Fruit fly (Drosophila melanogaster) whole organism, prepupa: Measurements from ENCODE around the gene CG31551.

Source experiments
- Blimp-1 ChIP-seq: fragments of 200-800 bp; sonication (Bioruptor generic); optimal IDR thresholded peaks from 3 replicates; lab custom pipeline; 2017; ENCODE audit warnings: missing biosample characterization, missing genetic modification characterization, mild to moderate bottlenecking, moderate library complexity, missing genetic modification reagents
- CG10631 ChIP-seq: fragments of 200-800 bp; sonication (Bioruptor generic); optimal IDR thresholded peaks from 2 replicates; lab custom pipeline; 2016; ENCODE audit warnings: missing biosample characterization, missing genetic modification characterization
- CG11294 ChIP-seq: fragments of 200-800 bp; sonication (Bioruptor generic); IDR thresholded peaks from 2 replicates; pipeline ENCODE4 v1.3.6; 2022; ENCODE audit warnings: missing biosample characterization, missing genetic modification characterization
- CG11902 ChIP-seq: fragments of 200-800 bp; sonication (Bioruptor generic); optimal IDR thresholded peaks from 3 replicates; lab custom pipeline; 2016; ENCODE audit warnings: missing biosample characterization, missing genetic modification characterization
- CG15336 ChIP-seq: fragments of 200-800 bp; sonication (Bioruptor generic); IDR thresholded peaks from 2 replicates; pipeline ENCODE4 v1.3.6; 2022; ENCODE audit warnings: missing biosample characterization, missing genetic modification characterization
- CG1621 ChIP-seq: fragments of 200-800 bp; sonication (Bioruptor generic); optimal IDR thresholded peaks from 3 replicates; lab custom pipeline; 2018; ENCODE audit warnings: missing biosample characterization, mild to moderate bottlenecking, missing genetic modification characterization
- CG16779 ChIP-seq: fragments of 200-800 bp; sonication (Bioruptor generic); optimal IDR thresholded peaks from 3 replicates; lab custom pipeline; 2017; ENCODE audit warnings: missing biosample characterization, mild to moderate bottlenecking, missing genetic modification characterization
- CG3032 ChIP-seq: fragments of 200-800 bp; optimal IDR thresholded peaks from 2 replicates; lab custom pipeline; 2019; ENCODE audit warnings: missing biosample characterization, mild to moderate bottlenecking, missing genetic modification characterization, moderate library complexity
- CG31627 ChIP-seq: fragments of 200-800 bp; sonication (Bioruptor generic); optimal IDR thresholded peaks from 3 replicates; lab custom pipeline; 2016; ENCODE audit warnings: missing biosample characterization, missing genetic modification characterization
- CG32006 ChIP-seq: fragments of 200-800 bp; sonication (Bioruptor generic); optimal IDR thresholded peaks from 3 replicates; lab custom pipeline; 2017; ENCODE audit warnings: missing biosample characterization, mild to moderate bottlenecking, missing genetic modification characterization
- CG34406 ChIP-seq: fragments of 200-800 bp; sonication (Bioruptor generic); optimal IDR thresholded peaks from 3 replicates; lab custom pipeline; 2016; ENCODE audit warnings: missing biosample characterization, missing genetic modification characterization
- CG4318 ChIP-seq: fragments of 200-800 bp; sonication (Bioruptor generic); optimal IDR thresholded peaks from 3 replicates; lab custom pipeline; 2017; ENCODE audit warnings: missing biosample characterization, mild to moderate bottlenecking, missing genetic modification characterization
- CG6792 ChIP-seq: fragments of 200-800 bp; sonication (Bioruptor generic); optimal IDR thresholded peaks from 3 replicates; lab custom pipeline; 2016; ENCODE audit warnings: missing biosample characterization, missing genetic modification characterization
- CG6808 ChIP-seq: fragments of 200-800 bp; sonication (Bioruptor generic); optimal IDR thresholded peaks from 3 replicates; lab custom pipeline; 2017; ENCODE audit warnings: missing biosample characterization, missing genetic modification characterization, mild to moderate bottlenecking, moderate library complexity, missing genetic modification reagents
- CG7368 ChIP-seq: fragments of 200-800 bp; sonication (Bioruptor generic); optimal IDR thresholded peaks from 3 replicates; lab custom pipeline; 2016; ENCODE audit warnings: missing biosample characterization, missing genetic modification characterization
- CG8119 ChIP-seq: fragments of 200-800 bp; sonication (Bioruptor generic); IDR thresholded peaks from 3 replicates; pipeline ENCODE4 v1.3.6; 2022; ENCODE audit warnings: missing biosample characterization, missing genetic modification characterization
- CG8632 ChIP-seq: fragments of 200-800 bp; sonication (Bioruptor generic); optimal IDR thresholded peaks from 3 replicates; lab custom pipeline; 2016; ENCODE audit warnings: missing biosample characterization, missing genetic modification characterization
- Eip75B ChIP-seq: fragments of 200-800 bp; sonication (Bioruptor generic); optimal IDR thresholded peaks from 3 replicates; lab custom pipeline; 2016; ENCODE audit warnings: missing biosample characterization, missing genetic modification characterization
- Eip93F ChIP-seq: fragments of 200-800 bp; sonication (Bioruptor generic); optimal IDR thresholded peaks from 2 replicates; lab custom pipeline; 2016; ENCODE audit warnings: missing biosample characterization, mild to moderate bottlenecking, missing genetic modification characterization
- Ets21C ChIP-seq: fragments of 200-800 bp; sonication (Bioruptor generic); optimal IDR thresholded peaks from 3 replicates; lab custom pipeline; 2016; ENCODE audit warnings: missing biosample characterization, missing genetic modification characterization
- Ets96B ChIP-seq: fragments of 200-800 bp; optimal IDR thresholded peaks from 2 replicates; lab custom pipeline; 2019; ENCODE audit warnings: missing biosample characterization, mild to moderate bottlenecking, missing genetic modification characterization, moderate library complexity
- Hr38 ChIP-seq: sonication (Bioruptor generic); optimal IDR thresholded peaks from 2 replicates; lab custom pipeline; 2016; ENCODE audit warnings: missing biosample characterization, missing genetic modification characterization
- Hr39 ChIP-seq: fragments of 200-800 bp; sonication (Bioruptor generic); optimal IDR thresholded peaks from 2 replicates; lab custom pipeline; 2016; ENCODE audit warnings: missing biosample characterization, missing genetic modification characterization
- Met ChIP-seq: fragments of 200-800 bp; sonication (Bioruptor generic); optimal IDR thresholded peaks from 3 replicates; lab custom pipeline; 2016; ENCODE audit warnings: missing biosample characterization, missing genetic modification characterization
- OdsH ChIP-seq: fragments of 200-800 bp; sonication (Bioruptor generic); optimal IDR thresholded peaks from 3 replicates; lab custom pipeline; 2016; ENCODE audit warnings: missing biosample characterization, missing genetic modification characterization
- Sox102F ChIP-seq: fragments of 200-800 bp; sonication (Bioruptor generic); optimal IDR thresholded peaks from 2 replicates; lab custom pipeline; 2016; ENCODE audit warnings: missing biosample characterization, mild to moderate bottlenecking, missing genetic modification characterization
- Sox14 ChIP-seq: fragments of 200-800 bp; sonication (Bioruptor generic); optimal IDR thresholded peaks from 3 replicates; lab custom pipeline; 2016; ENCODE audit warnings: missing biosample characterization, missing genetic modification characterization
- Sox15 ChIP-seq: fragments of 200-800 bp; sonication (Bioruptor generic); optimal IDR thresholded peaks from 3 replicates; lab custom pipeline; 2016; ENCODE audit warnings: missing biosample characterization, missing genetic modification characterization
- acj6 ChIP-seq: fragments of 200-800 bp; sonication (Bioruptor generic); optimal IDR thresholded peaks from 3 replicates; lab custom pipeline; 2016; ENCODE audit warnings: missing biosample characterization, missing genetic modification characterization
- cyc ChIP-seq: fragments of 200-800 bp; sonication (Bioruptor generic); optimal IDR thresholded peaks from 3 replicates; lab custom pipeline; 2016; ENCODE audit warnings: missing biosample characterization, missing genetic modification characterization
- dac ChIP-seq: fragments of 200-800 bp; sonication (Bioruptor generic); optimal IDR thresholded peaks from 2 replicates; lab custom pipeline; 2017; ENCODE audit warnings: missing biosample characterization, mild to moderate bottlenecking, missing genetic modification characterization
- dsx ChIP-seq: fragments of 200-800 bp; optimal IDR thresholded peaks from 3 replicates; lab custom pipeline; 2019; ENCODE audit warnings: missing biosample characterization, mild to moderate bottlenecking, missing genetic modification characterization, moderate library complexity; ENCODE audit not compliant: poor library complexity, severe bottlenecking
- eg ChIP-seq: fragments of 200-800 bp; sonication (Bioruptor generic); IDR thresholded peaks from 3 replicates; pipeline ENCODE4 v1.3.6; 2022; ENCODE audit warnings: missing biosample characterization, missing genetic modification characterization
- fd85E ChIP-seq: fragments of 200-800 bp; sonication (Bioruptor generic); optimal IDR thresholded peaks from 3 replicates; lab custom pipeline; 2016; ENCODE audit warnings: missing biosample characterization, missing genetic modification characterization
- lz ChIP-seq: fragments of 200-800 bp; sonication (Bioruptor generic); optimal IDR thresholded peaks from 3 replicates; lab custom pipeline; 2016; ENCODE audit warnings: missing biosample characterization, missing genetic modification characterization
- net ChIP-seq: fragments of 200-800 bp; sonication (Bioruptor generic); optimal IDR thresholded peaks from 3 replicates; lab custom pipeline; 2016; ENCODE audit warnings: missing biosample characterization, missing genetic modification characterization
- pdm3 ChIP-seq: fragments of 200-800 bp; sonication (Bioruptor generic); optimal IDR thresholded peaks from 3 replicates; lab custom pipeline; 2016; ENCODE audit warnings: missing biosample characterization, missing genetic modification characterization
- salr ChIP-seq, 2 experiments: fragments of 200-800 bp; sonication (Bioruptor generic); optimal IDR thresholded peaks; 3 replicates each; lab custom pipeline; 2016 to 2018; ENCODE audit warnings: missing biosample characterization in 2 of 2, missing genetic modification characterization in 2 of 2, mild to moderate bottlenecking in 1 of 2
- spab ChIP-seq: fragments of 200-800 bp; sonication (Bioruptor generic); optimal IDR thresholded peaks from 2 replicates; lab custom pipeline; 2017; ENCODE audit warnings: missing biosample characterization, mild to moderate bottlenecking, missing genetic modification characterization, missing genetic modification reagents
- ss ChIP-seq, 2 experiments: fragments of 200-800 bp; sonication (Bioruptor generic); optimal IDR thresholded peaks; 2 replicates in 1 of 2; 3 replicates in 1 of 2; lab custom pipeline; 2017 to 2018; ENCODE audit warnings: mild to moderate bottlenecking in 2 of 2, missing biosample characterization in 2 of 2, missing genetic modification characterization in 2 of 2, moderate library complexity in 1 of 2
- svp ChIP-seq: fragments of 200-800 bp; sonication (Bioruptor generic); peaks from one replicate; lab custom pipeline; 2016; ENCODE audit warnings: missing biosample characterization, missing genetic modification characterization
- topi ChIP-seq: fragments of 200-800 bp; sonication (Bioruptor generic); optimal IDR thresholded peaks from 3 replicates; lab custom pipeline; 2016; ENCODE audit warnings: missing biosample characterization, missing genetic modification characterization

Gene CG31551

DNA sequence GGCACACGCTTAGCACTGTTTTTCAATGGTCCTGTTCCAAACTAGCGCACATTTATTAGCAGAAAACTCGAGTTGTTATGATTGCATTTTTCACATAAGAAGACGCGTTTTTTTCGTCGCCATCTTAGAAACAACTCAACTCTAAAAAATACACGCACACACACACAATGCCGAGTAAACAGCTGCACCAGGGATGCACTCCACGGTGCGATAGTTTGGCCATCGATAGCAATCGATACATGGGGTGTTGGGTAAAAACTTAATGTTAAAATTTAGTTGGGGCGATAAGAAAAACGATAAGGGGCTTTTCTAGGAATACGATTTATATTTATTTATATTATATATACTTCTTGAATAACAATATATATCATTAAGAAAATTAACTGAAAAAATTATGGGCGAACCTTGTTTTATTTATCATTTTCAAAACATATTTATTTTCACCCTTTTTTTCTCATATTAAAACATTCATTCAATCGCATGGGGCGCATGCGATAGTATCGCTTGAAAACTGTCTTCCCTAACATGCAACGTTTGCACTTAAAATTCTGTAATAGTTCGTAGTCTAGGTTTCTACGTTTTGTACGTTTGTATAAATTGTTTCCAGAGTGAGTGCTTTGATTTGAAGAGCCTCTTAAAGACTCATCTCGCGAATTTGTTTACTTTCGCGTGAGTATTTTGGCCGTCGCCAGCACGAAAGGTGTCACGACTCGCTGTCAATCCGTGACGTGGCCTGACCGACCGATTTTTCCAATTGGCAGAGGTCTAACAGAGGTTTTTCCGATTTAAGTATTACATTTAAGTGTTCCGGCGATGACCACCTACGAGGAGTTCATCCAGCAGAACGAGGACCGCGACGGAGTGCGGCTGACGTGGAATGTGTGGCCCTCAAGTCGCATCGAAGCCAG, 21.2 kb downstream of the CG31551 start, which contains the start of the genes MTA1-like and Sec23 (continued):
- peak; percentile 54 for TF ChIP-seq CG3032 (tag; lab: Kevin White, UChicago)
- no peak for TF ChIP-seq dac (GFP tag; lab: Kevin White, UChicago)
- no peak for TF ChIP-seq spab
- peak; percentile 40 for TF ChIP-seq topi
- TF ChIP-seq Hr38 (GFP tag; lab: Kevin White, UChicago) = no peak
- peak; percentile 66 for TF ChIP-seq CG32006
- no peak for TF ChIP-seq Eip93F (GFP tag; lab: Kevin White, UChicago)
- TF ChIP-seq CG6808 (GFP tag; lab: Kevin White, UChicago) = no peak
- peak; percentile 65 for TF ChIP-seq CG31627
- TF ChIP-seq Eip75B = no peak

DNA sequence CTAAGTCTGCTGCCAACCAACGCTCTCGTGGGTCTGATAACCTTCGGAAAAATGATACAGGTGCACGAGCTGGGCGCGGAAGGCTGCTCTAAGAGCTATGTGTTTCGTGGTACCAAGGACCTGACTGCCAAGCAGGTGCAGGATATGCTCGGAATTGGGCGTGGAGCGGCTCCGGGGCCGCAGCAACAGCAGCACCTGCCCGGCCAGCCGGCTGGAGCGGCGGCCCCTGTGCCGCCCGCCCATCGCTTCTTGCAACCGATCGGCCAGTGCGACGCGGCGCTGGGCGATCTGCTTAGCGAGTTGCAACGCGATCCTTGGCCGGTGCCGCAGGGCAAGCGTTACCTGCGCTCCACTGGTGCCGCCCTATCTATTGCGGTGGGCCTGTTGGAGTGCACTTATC, 22.3 kb downstream of the CG31551 start:
- no peak for TF ChIP-seq CG8119 (GFP tag; lab: Robert Waterston, UW)
- no peak for TF ChIP-seq topi
- TF ChIP-seq, all 60 proteins: peak for 0

DNA sequence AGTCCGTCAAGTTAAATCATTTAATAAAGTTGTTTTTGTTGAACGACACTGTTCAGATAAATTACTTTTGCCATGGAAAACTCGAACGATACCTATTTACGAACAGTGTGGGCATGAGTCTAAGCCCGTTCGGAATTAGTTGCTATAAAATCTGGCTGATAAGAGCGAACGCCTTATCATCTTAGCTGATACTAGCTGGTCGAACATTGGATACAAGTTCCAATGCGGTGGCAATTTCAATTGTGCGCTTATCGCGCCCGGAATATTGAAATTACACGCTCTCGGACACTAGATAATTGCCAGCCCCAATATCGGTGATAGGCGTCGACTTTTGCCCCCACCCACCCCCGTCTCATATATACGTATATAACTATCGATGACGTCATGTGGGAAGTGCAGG, 26.2 kb downstream of the CG31551 start:
- TF ChIP-seq lz (GFP tag; lab: Kevin White, UChicago) = no peak
- no peak for TF ChIP-seq CG4318 (GFP tag; lab: Kevin White, UChicago)
- TF ChIP-seq CG16779 (tag; lab: Kevin White, UChicago) = no peak
- TF ChIP-seq CG15336 (GFP tag; lab: Robert Waterston, UW) = no peak
- no peak for TF ChIP-seq Ets96B (tag; lab: Kevin White, UChicago)
- no peak for TF ChIP-seq CG3032 (tag; lab: Kevin White, UChicago)
- no peak for TF ChIP-seq CG11294 (GFP tag; lab: Robert Waterston, UW)
- no peak for TF ChIP-seq eg (GFP tag; lab: Robert Waterston, UW)
- no peak for TF ChIP-seq CG10631 (GFP tag; lab: Kevin White, UChicago)
- no peak for TF ChIP-seq Sox102F (GFP tag; lab: Kevin White, UChicago)
- no peak for TF ChIP-seq cyc (GFP tag; lab: Kevin White, UChicago)
- TF ChIP-seq svp = no peak
- no peak for TF ChIP-seq net
- TF ChIP-seq salr (GFP tag; optimal IDR thresholded peaks at IDR 0.05; lab: Kevin White, UChicago) = no peak
- no peak for TF ChIP-seq Blimp-1 (GFP tag; lab: Kevin White, UChicago)
- no peak for TF ChIP-seq CG31627
- TF ChIP-seq fd85E (GFP tag; lab: Kevin White, UChicago) = no peak
- TF ChIP-seq Hr39 = no peak
- no peak for TF ChIP-seq CG34406 (GFP tag; lab: Kevin White, UChicago)

DNA sequence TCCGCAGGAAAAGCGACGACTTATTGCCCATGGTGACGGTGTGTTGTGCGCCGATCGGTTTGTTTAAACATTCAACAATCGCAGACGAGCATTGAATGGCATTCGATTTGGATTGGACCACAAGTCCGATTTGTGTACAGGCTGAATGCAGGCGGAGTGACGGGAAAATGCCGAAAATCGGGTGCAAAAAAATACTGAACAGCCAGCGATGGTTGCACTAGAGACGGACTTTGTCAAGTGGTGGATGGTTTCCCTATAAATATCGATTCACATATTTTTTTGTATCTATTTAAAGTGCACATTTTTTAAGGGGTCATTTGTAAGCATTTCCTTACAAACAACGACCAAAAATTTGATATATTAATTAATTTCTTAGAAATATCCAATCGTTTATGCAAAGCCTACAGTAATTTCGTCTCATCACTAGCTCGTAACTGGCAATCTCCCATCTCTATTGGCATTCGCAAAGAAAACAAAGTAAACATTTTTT, 27.1 kb downstream of the CG31551 start, which contains the start of the genes elm and MED27:
Gene elm, minus strand, starts transcription at position 170 of the 490 bp plus-strand sequence.
Gene MED27, plus strand, starts transcription at position 448 of the 490 bp plus-strand sequence.
- TF ChIP-seq CG7368 (GFP tag; lab: Kevin White, UChicago) (peak; percentile 71), spab (no peak), ss (GFP tag; optimal IDR thresholded peaks at IDR 0.05; lab: Kevin White, UChicago) (peak; percentile 62 to 85), acj6 (GFP tag; lab: Kevin White, UChicago) (peak; percentile 94), CG32006 (peak; percentile 88), CG31627 (peak; percentile 97), svp (peak; percentile 98), cyc (GFP tag; lab: Kevin White, UChicago) (peak; percentile 95), CG1621 (tag; lab: Kevin White, UChicago) (peak; percentile 81), OdsH (GFP tag; lab: Kevin White, UChicago) (peak; percentile 94), Eip75B (peak; percentile 89), CG8632 (peak; percentile 83), Met (GFP tag; lab: Kevin White, UChicago) (peak; percentile 92), Ets96B (tag; lab: Kevin White, UChicago) (peak; percentile 87), Ets21C (GFP tag; lab: Kevin White, UChicago) (peak; percentile 95), CG10631 (GFP tag; lab: Kevin White, UChicago) (peak; percentile 94), net (peak; percentile 83), CG11902 (GFP tag; lab: Kevin White, UChicago) (peak; percentile 93), pdm3 (GFP tag; lab: Kevin White, UChicago) (peak; percentile 94), eg (GFP tag; lab: Robert Waterston, UW) (peak; percentile 86), Sox14 (GFP tag; lab: Kevin White, UChicago) (peak; percentile 95), CG6792 (peak; percentile 85), CG16779 (tag; lab: Kevin White, UChicago) (no peak), Sox15 (GFP tag; lab: Kevin White, UChicago) (peak; percentile 94), fd85E (GFP tag; lab: Kevin White, UChicago) (no peak), dsx (GFP tag; lab: Kevin White, UChicago) (peak; percentile 88), topi (peak; percentile 92), salr (GFP tag; optimal IDR thresholded peaks at IDR 0.05; lab: Kevin White, UChicago) (peak; percentile 66 to 79), dac (GFP tag; lab: Kevin White, UChicago) (peak; percentile 64)
